Worm (Caenorhabditis elegans): ENCODE measurements around the gene Y38F2AR.3.

ce11 chrIV:2395997-2396396, 12.2 kb downstream of the Y38F2AR.3 start:
- TF ChIP-seq unc-55 (GFP tag; optimal IDR thresholded peaks at IDR 0.05) (no peak), mec-3 (tag; optimal IDR thresholded peaks at IDR 0.05; ENCODE audit: borderline replicate concordance) (no peak), nhr-11 (tag; optimal IDR thresholded peaks at IDR 0.05) (no peak), ceh-34 (tag; optimal IDR thresholded peaks at IDR 0.05) (no peak), ceh-9 (tag; optimal IDR thresholded peaks at IDR 0.05) (no peak), Y22D7AL.16 (tag; optimal IDR thresholded peaks at IDR 0.05) (no peak), pha-4 (tag; optimal IDR thresholded peaks at IDR 0.05) (no peak), C38D4.7 (GFP tag; optimal IDR thresholded peaks at IDR 0.05) (no peak), hlh-15 (tag; optimal IDR thresholded peaks at IDR 0.05) (no peak), rnt-1 (tag; optimal IDR thresholded peaks at IDR 0.05) (no peak), dve-1 (tag; optimal IDR thresholded peaks at IDR 0.05) (no peak)
